Fruit fly (Drosophila melanogaster): ENCODE data around the gene CG12355.
A peak's percentile ranks its signal among the peaks of the same experiment; 100 is the strongest.

CG12355 gene

dm6 chr3L:15537916-15538581, 42.7 kb upstream of the CG12355 start (continued):
- TF ChIP-seq ewg (GFP tag; optimal IDR thresholded peaks at IDR 0.05) (peak; percentile 50), CG12104 (GFP tag; optimal IDR thresholded peaks at IDR 0.05) (peak; percentile 58), CG4617 (GFP tag; optimal IDR thresholded peaks at IDR 0.05; ENCODE audit: borderline replicate concordance) (no peak), Rx (GFP tag; IDR thresholded peaks at IDR 0.05) (0 out of 2 replicates have a peak, but pooled peaks have one; percentile 10), CoRest (tag; optimal IDR thresholded peaks at IDR 0.05) (peak; percentile 81), CG13424 (tag; optimal IDR thresholded peaks at IDR 0.05) (peak; percentile 71), nerfin-1 (tag; optimal IDR thresholded peaks at IDR 0.05) (peak; percentile 58), CG10654 (GFP tag; optimal IDR thresholded peaks at IDR 0.05) (peak; percentile 33), Meics (GFP tag; optimal IDR thresholded peaks at IDR 0.05) (peak; percentile 66), lbe (GFP tag; optimal IDR thresholded peaks at IDR 0.05) (no peak), crol (GFP tag; IDR thresholded peaks at IDR 0.05) (no peak), CG34422 (GFP tag; IDR thresholded peaks at IDR 0.05) (no peak)

dm6 chr3L:15536550-15536949, 41.2 kb upstream of the CG12355 start:
- TF ChIP-seq Side (GFP tag; optimal IDR thresholded peaks at IDR 0.05) (no peak), gcm (GFP tag; optimal IDR thresholded peaks at IDR 0.05) (no peak), ERR (GFP tag; optimal IDR thresholded peaks at IDR 0.05) (no peak), exex (tag; optimal IDR thresholded peaks at IDR 0.05) (peak; percentile 35), TFAM (GFP tag; optimal IDR thresholded peaks at IDR 0.05) (no peak), gt (GFP tag; IDR thresholded peaks at IDR 0.05) (no peak), Neu2 (GFP tag; optimal IDR thresholded peaks at IDR 0.05; ENCODE audit: borderline replicate concordance) (no peak), CG33557 (GFP tag; optimal IDR thresholded peaks at IDR 0.05) (no peak), Oli (tag; optimal IDR thresholded peaks at IDR 0.05) (no peak), klu (GFP tag; IDR thresholded peaks at IDR 0.05) (no peak), tgo (GFP tag; IDR thresholded peaks at IDR 0.05) (no peak), CG7745 (tag; optimal IDR thresholded peaks at IDR 0.05) (no peak), CG2199 (GFP tag; IDR thresholded peaks at IDR 0.05) (peak; percentile 70; the same call in 2 of the 3 replicates), Hr78 (GFP tag; optimal IDR thresholded peaks at IDR 0.05) (peak in 1 of 2 experiments; percentile 65), Atf6 (GFP tag; IDR thresholded peaks at IDR 0.05) (no peak), CG12769 (tag; optimal IDR thresholded peaks at IDR 0.05) (no peak), NfI (GFP tag; optimal IDR thresholded peaks at IDR 0.05) (no peak)

dm6 chr3L:15535800-15536225, 40.5 kb upstream of the CG12355 start:
- TF ChIP-seq kah (GFP tag; optimal IDR thresholded peaks at IDR 0.05) (peak; percentile 83), Elba2 (GFP tag; optimal IDR thresholded peaks at IDR 0.05) (no peak), nom (GFP tag; optimal IDR thresholded peaks at IDR 0.05) (peak; percentile 52), sqz (GFP tag; optimal IDR thresholded peaks at IDR 0.05) (peak; percentile 56), abd-A (tag; optimal IDR thresholded peaks at IDR 0.05) (peak; percentile 56), Dll (GFP tag; IDR thresholded peaks at IDR 0.05; ENCODE audit: partially characterized antibody) (no peak), cg (GFP tag; optimal IDR thresholded peaks at IDR 0.05) (peak; percentile 86), Nf-YB (GFP tag; optimal IDR thresholded peaks at IDR 0.05) (peak; percentile 47), exex (tag; optimal IDR thresholded peaks at IDR 0.05) (no peak), kni (GFP tag; optimal IDR thresholded peaks at IDR 0.05) (peak; percentile 70), zfh1 (GFP tag; IDR thresholded peaks at IDR 0.05) (0 out of 3 replicates have a peak, but pooled peaks have one; percentile 16), sens (GFP tag) (peak; percentile 38), so (GFP tag; IDR thresholded peaks at IDR 0.05) (no peak), CG13894 (tag; optimal IDR thresholded peaks at IDR 0.05) (peak; percentile 5), stc (GFP tag; IDR thresholded peaks at IDR 0.05) (no peak), Nf-YC (tag; optimal IDR thresholded peaks at IDR 0.05) (peak; percentile 42), CG5180 (GFP tag; optimal IDR thresholded peaks at IDR 0.05) (peak; percentile 54), nerfin-1 (tag; optimal IDR thresholded peaks at IDR 0.05) (peak; percentile 53), scrt (GFP tag; optimal IDR thresholded peaks at IDR 0.05) (peak; percentile 95), Trl (optimal IDR thresholded peaks at IDR 0.05) (peak; percentile 53 to 57), Trl (GFP tag; optimal IDR thresholded peaks at IDR 0.05) (no peak)
